Fruit fly (Drosophila melanogaster) whole organism, embryonic: ENCODE results near the gene Alg9.

Experiments
- Ada2b ChIP-seq: fragments of 200-800 bp; sonication (Bioruptor generic); IDR thresholded peaks from 2 replicates; pipeline ENCODE4 v1.3.6; 2022; ENCODE audit warnings: missing biosample characterization, missing genetic modification characterization
- Bgb ChIP-seq: fragments of 200-800 bp; sonication (Bioruptor generic); IDR thresholded peaks from 2 replicates; pipeline ENCODE4 v1.3.6; 2022; ENCODE audit warnings: missing biosample characterization, missing genetic modification characterization; ENCODE audit not compliant: partially characterized antibody
- BtbVII ChIP-seq: fragments of 200-800 bp; sonication (Bioruptor generic); optimal IDR thresholded peaks from 3 replicates; lab custom pipeline; 2017; ENCODE audit warnings: missing biosample characterization, mild to moderate bottlenecking, missing genetic modification characterization
- CG11247 ChIP-seq: fragments of 200-800 bp; sonication (Bioruptor generic); IDR thresholded peaks from 2 replicates; pipeline ENCODE4 v1.3.6; 2022; ENCODE audit warnings: missing biosample characterization, missing genetic modification characterization
- CG11504 ChIP-seq: fragments of 200-800 bp; sonication (Bioruptor generic); optimal IDR thresholded peaks from 3 replicates; lab custom pipeline; 2019; ENCODE audit warnings: missing biosample characterization, mild to moderate bottlenecking, missing genetic modification characterization, moderate library complexity
- CG12769 ChIP-seq: fragments of 200-800 bp; sonication (Bioruptor generic); optimal IDR thresholded peaks from 2 replicates; lab custom pipeline; 2019; ENCODE audit warnings: missing biosample characterization, mild to moderate bottlenecking, missing genetic modification characterization, moderate library complexity
- CG14441 ChIP-seq: fragments of 200-800 bp; sonication (Bioruptor generic); IDR thresholded peaks from 2 replicates; pipeline ENCODE4 v1.3.6; 2022; ENCODE audit warnings: missing biosample characterization, missing genetic modification characterization
- CG1529 ChIP-seq: fragments of 200-800 bp; sonication (Bioruptor generic); optimal IDR thresholded peaks from 3 replicates; lab custom pipeline; 2018; ENCODE audit warnings: missing biosample characterization, missing genetic modification characterization
- CG1602 ChIP-seq: fragments of 200-800 bp; sonication (Bioruptor generic); optimal IDR thresholded peaks from 3 replicates; lab custom pipeline; 2016; ENCODE audit warnings: missing biosample characterization, missing genetic modification characterization
- CG16779 ChIP-seq: fragments of 200-800 bp; sonication (Bioruptor generic); IDR thresholded peaks from 2 replicates; pipeline ENCODE4 v1.3.6; 2022; ENCODE audit warnings: missing biosample characterization, missing genetic modification characterization
- CG17568 ChIP-seq: fragments of 200-800 bp; sonication (Bioruptor generic); optimal IDR thresholded peaks from 2 replicates; lab custom pipeline; 2018; ENCODE audit warnings: missing biosample characterization, mild to moderate bottlenecking, missing genetic modification characterization, moderate library complexity
- CG18011 ChIP-seq: fragments of 200-800 bp; sonication (Bioruptor generic); optimal IDR thresholded peaks from 2 replicates; lab custom pipeline; 2017; ENCODE audit warnings: missing biosample characterization, missing genetic modification characterization, mild to moderate bottlenecking, moderate library complexity, missing genotype
- CG2678 ChIP-seq: fragments of 200-800 bp; sonication (Bioruptor generic); optimal IDR thresholded peaks from 3 replicates; lab custom pipeline; 2019; ENCODE audit warnings: missing biosample characterization, mild to moderate bottlenecking, missing genetic modification characterization, moderate library complexity
- CG2889 ChIP-seq: fragments of 200-800 bp; sonication (Bioruptor generic); IDR thresholded peaks from 3 replicates; pipeline ENCODE4 v1.3.6; 2022; ENCODE audit warnings: missing biosample characterization, missing genetic modification characterization
- CG32532 ChIP-seq: fragments of 200-800 bp; sonication (Bioruptor generic); IDR thresholded peaks from 2 replicates; pipeline ENCODE4 v1.3.6; 2022; ENCODE audit warnings: missing biosample characterization, missing genetic modification characterization
- CG4360 ChIP-seq: fragments of 200-800 bp; sonication (Bioruptor generic); IDR thresholded peaks from 2 replicates; pipeline ENCODE4 v1.3.6; 2022; ENCODE audit warnings: missing biosample characterization, missing genetic modification characterization
- CG5953 ChIP-seq: fragments of 200-800 bp; sonication (Bioruptor generic); IDR thresholded peaks from 2 replicates; pipeline ENCODE4 v1.3.6; 2022; ENCODE audit warnings: missing biosample characterization, missing genetic modification characterization
- CG7372 ChIP-seq: fragments of 200-800 bp; sonication (Bioruptor generic); IDR thresholded peaks from 2 replicates; pipeline ENCODE4 v1.3.6; 2022; ENCODE audit warnings: missing biosample characterization, missing genetic modification characterization
- D19B ChIP-seq: fragments of 200-800 bp; sonication (Bioruptor generic); optimal IDR thresholded peaks from 2 replicates; lab custom pipeline; 2017; ENCODE audit warnings: missing biosample characterization, mild to moderate bottlenecking, missing genetic modification characterization
- Dll ChIP-seq: fragments of 200-800 bp; sonication (Bioruptor generic); IDR thresholded peaks from 4 replicates; pipeline ENCODE4 v1.3.6; 2022; ENCODE audit warnings: missing biosample characterization, missing genetic modification characterization; ENCODE audit not compliant: partially characterized antibody
- Dref ChIP-seq: fragments of 200-800 bp; sonication (Bioruptor generic); IDR thresholded peaks from 2 replicates; pipeline ENCODE4 v1.3.6; 2022; ENCODE audit warnings: missing biosample characterization, missing genetic modification characterization
- E2f2 ChIP-seq: fragments of 200-800 bp; sonication (Bioruptor generic); IDR thresholded peaks from 2 replicates; pipeline ENCODE4 v1.3.6; 2022; ENCODE audit warnings: missing biosample characterization, missing genetic modification characterization
- HLH4C ChIP-seq: fragments of 200-800 bp; sonication (Bioruptor generic); IDR thresholded peaks from 3 replicates; pipeline ENCODE4 v1.3.6; 2022; ENCODE audit warnings: missing biosample characterization, missing genetic modification characterization; ENCODE audit not compliant: partially characterized antibody
- Jarid2 ChIP-seq: fragments of 200-800 bp; sonication (Bioruptor generic); optimal IDR thresholded peaks from 3 replicates; lab custom pipeline; 2017; ENCODE audit warnings: mild to moderate bottlenecking, missing biosample characterization, missing genetic modification reagents, missing genetic modification characterization
- PHDP ChIP-seq: fragments of 200-800 bp; sonication (Bioruptor generic); optimal IDR thresholded peaks from 3 replicates; lab custom pipeline; 2018; ENCODE audit warnings: missing biosample characterization, mild to moderate bottlenecking, missing genetic modification characterization, moderate library complexity
- Trl ChIP-seq, 3 experiments: fragments of >200 bp in 2 of 3; fragments of 200-800 bp in 1 of 3; sonication (Bioruptor generic) in 1 of 3; optimal IDR thresholded peaks; 2 replicates in 1 of 3; 3 replicates in 2 of 3; lab custom pipeline; 2016 to 2017; ENCODE audit warnings: missing biosample characterization in 1 of 3, missing genetic modification characterization in 1 of 3
- Xrp1 ChIP-seq: fragments of 200-800 bp; sonication (Bioruptor generic); IDR thresholded peaks from 2 replicates; pipeline ENCODE4 v1.3.6; 2022; ENCODE audit warnings: missing biosample characterization, missing genetic modification characterization
- ab ChIP-seq: fragments of 200-800 bp; sonication (Bioruptor generic); optimal IDR thresholded peaks from 2 replicates; lab custom pipeline; 2016; ENCODE audit warnings: missing biosample characterization, missing genetic modification characterization
- ase ChIP-seq: fragments of 200-800 bp; sonication (Bioruptor generic); IDR thresholded peaks from 3 replicates; pipeline ENCODE4 v1.3.6; 2022; ENCODE audit warnings: missing biosample characterization, missing genetic modification characterization
- bbx ChIP-seq: fragments of 200-800 bp; sonication (Bioruptor generic); IDR thresholded peaks from 2 replicates; pipeline ENCODE4 v1.3.6; 2022; ENCODE audit warnings: missing biosample characterization, missing genetic modification characterization; ENCODE audit not compliant: partially characterized antibody
- cas ChIP-seq: fragments of 200-800 bp; sonication (Bioruptor generic); IDR thresholded peaks from 2 replicates; pipeline ENCODE4 v1.3.6; 2022; ENCODE audit warnings: missing biosample characterization, missing genetic modification characterization
- caup ChIP-seq: fragments of 200-800 bp; sonication (Bioruptor generic); optimal IDR thresholded peaks from 3 replicates; lab custom pipeline; 2017; ENCODE audit warnings: missing biosample characterization, mild to moderate bottlenecking, missing genetic modification characterization, moderate library complexity; ENCODE audit not compliant: severe bottlenecking
- cwo ChIP-seq: fragments of 200-800 bp; sonication (Bioruptor generic); optimal IDR thresholded peaks from 3 replicates; lab custom pipeline; 2017; ENCODE audit warnings: missing biosample characterization, missing genetic modification characterization, mild to moderate bottlenecking, moderate library complexity, missing genetic modification reagents
- dmrt11E ChIP-seq: fragments of 200-800 bp; sonication (Bioruptor generic); optimal IDR thresholded peaks from 3 replicates; lab custom pipeline; 2018; ENCODE audit warnings: missing biosample characterization, mild to moderate bottlenecking, missing genetic modification characterization, moderate library complexity
- fd3F ChIP-seq: fragments of 200-800 bp; sonication (Bioruptor generic); optimal IDR thresholded peaks from 2 replicates; lab custom pipeline; 2018; ENCODE audit warnings: missing biosample characterization, mild to moderate bottlenecking, missing genetic modification characterization, moderate library complexity
- gsb-n ChIP-seq: fragments of 200-800 bp; sonication (Bioruptor generic); optimal IDR thresholded peaks from 3 replicates; lab custom pipeline; 2018; ENCODE audit warnings: missing biosample characterization, mild to moderate bottlenecking, missing genetic modification characterization
- gt ChIP-seq: fragments of 200-800 bp; sonication (Bioruptor generic); IDR thresholded peaks from 2 replicates; pipeline ENCODE4 v1.3.6; 2022; ENCODE audit warnings: missing biosample characterization, missing genetic modification characterization
- kay ChIP-seq: fragments of 200-800 bp; sonication (Bioruptor generic); optimal IDR thresholded peaks from 2 replicates; lab custom pipeline; 2016; ENCODE audit warnings: missing biosample characterization, missing genetic modification characterization
- lola ChIP-seq, 3 experiments: fragments of >200 bp in 2 of 3; fragments of 200-800 bp in 1 of 3; sonication (Bioruptor generic) in 1 of 3; optimal IDR thresholded peaks; 2 replicates each; lab custom pipeline; 2017 to 2019; ENCODE audit warnings: missing biosample characterization in 3 of 3, missing genetic modification characterization in 3 of 3, mild to moderate bottlenecking in 1 of 3, moderate library complexity in 1 of 3
- pan ChIP-seq, 4 experiments: fragments of >200 bp in 3 of 4; fragments of 200-800 bp in 1 of 4; sonication (Bioruptor generic) in 1 of 4; optimal IDR thresholded peaks in 3 of 4; IDR thresholded peaks in 1 of 4; 2 replicates each; pipeline versions ENCODE4 v1.3.6 to Lab custom; 2017 to 2022; ENCODE audit warnings: missing biosample characterization in 2 of 4, missing genetic modification characterization in 2 of 4, mixed read lengths in 1 of 4
- phol ChIP-seq: fragments of 200-800 bp; sonication (Bioruptor generic); optimal IDR thresholded peaks from 3 replicates; lab custom pipeline; 2018; ENCODE audit warnings: missing biosample characterization, mild to moderate bottlenecking, missing genetic modification characterization, moderate library complexity
- pita ChIP-seq: fragments of 200-800 bp; sonication (Bioruptor generic); optimal IDR thresholded peaks from 2 replicates; lab custom pipeline; 2017; ENCODE audit warnings: missing biosample characterization, mild to moderate bottlenecking, missing genetic modification characterization
- sc ChIP-seq, 3 experiments: fragments of >200 bp in 2 of 3; fragments of 200-800 bp in 1 of 3; sonication (Bioruptor generic) in 1 of 3; optimal IDR thresholded peaks; 2 replicates in 2 of 3; 3 replicates in 1 of 3; lab custom pipeline; 2017; ENCODE audit warnings: mild to moderate bottlenecking in 1 of 3, missing biosample characterization in 1 of 3, missing genetic modification characterization in 1 of 3, missing genetic modification reagents in 1 of 3
- sens ChIP-seq: fragments of 200-800 bp; sonication (Bioruptor generic); peaks from one replicate; lab custom pipeline; 2016; ENCODE audit warnings: missing biosample characterization, missing genetic modification characterization
- sna ChIP-seq: fragments of 200-800 bp; sonication (Bioruptor generic); IDR thresholded peaks from 2 replicates; pipeline ENCODE4 v1.3.6; 2022; ENCODE audit warnings: missing biosample characterization, missing genetic modification characterization; ENCODE audit not compliant: partially characterized antibody
- yki ChIP-seq: fragments of >200 bp; optimal IDR thresholded peaks from 3 replicates; lab custom pipeline; 2018
- z ChIP-seq: fragments of 200-800 bp; sonication (Bioruptor generic); IDR thresholded peaks from 3 replicates; pipeline ENCODE4 v1.3.6; 2022; ENCODE audit warnings: missing biosample characterization, missing genetic modification characterization

Gene Alg9

DNA sequence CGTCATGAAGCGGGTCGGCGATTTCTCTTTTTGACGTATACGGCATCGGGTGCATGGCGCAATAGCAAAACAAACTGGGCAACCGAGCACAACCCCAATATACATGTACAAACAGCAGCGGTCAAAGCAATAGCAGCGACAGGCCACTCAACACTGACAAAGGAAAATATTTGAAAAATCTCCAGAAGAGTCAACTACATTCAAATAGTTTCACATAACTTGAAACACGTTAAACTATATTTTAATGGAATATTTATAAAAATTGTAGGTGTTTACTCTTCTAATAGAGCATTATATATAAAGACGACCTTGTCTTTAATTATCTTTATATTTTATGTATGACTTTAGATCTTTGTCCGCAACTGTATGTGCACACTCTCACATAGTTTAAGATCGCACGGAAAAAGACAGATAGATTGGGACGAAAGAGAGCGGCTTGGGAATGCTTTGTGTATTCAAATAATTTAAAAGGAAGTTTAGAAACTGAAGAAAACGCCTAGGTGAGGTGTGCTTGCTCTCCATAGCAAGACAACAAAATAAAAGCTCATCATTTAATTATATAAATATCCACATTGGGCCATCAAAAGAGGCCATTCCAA, 13.9 kb upstream of the Alg9 start (continued):
- TF ChIP-seq cwo (GFP tag; lab: Kevin White, UChicago): peak; percentile 65
- no peak for TF ChIP-seq CG5953
- no peak for TF ChIP-seq HLH4C
- TF ChIP-seq E2f2 (GFP tag; lab: Robert Waterston, UW): peak; percentile 17; the same call in 1 of the 2 replicates
- TF ChIP-seq BtbVII (GFP tag; lab: Kevin White, UChicago): peak; percentile 71
- TF ChIP-seq PHDP (tag; lab: Kevin White, UChicago): peak; percentile 80
- TF ChIP-seq pita (GFP tag; lab: Kevin White, UChicago): no peak
- TF ChIP-seq CG7372: peak; percentile 41; the same call in 1 of the 2 replicates
- 0 out of 2 replicates have a peak, but pooled peaks have one; percentile 22 for TF ChIP-seq cas (GFP tag; lab: Robert Waterston, UW)
- no peak for TF ChIP-seq CG4360
- TF ChIP-seq bbx (GFP tag; lab: Robert Waterston, UW): no peak
- TF ChIP-seq Trl (optimal IDR thresholded peaks at IDR 0.05; lab: Kevin White, UChicago): no peak
- peak; percentile 21 for TF ChIP-seq Trl (GFP tag; optimal IDR thresholded peaks at IDR 0.05; lab: Kevin White, UChicago)
- peak; percentile 9 for TF ChIP-seq D19B (GFP tag; lab: Kevin White, UChicago)
- no peak for TF ChIP-seq pan (optimal IDR thresholded peaks at IDR 0.05; lab: Kevin White, UChicago)
- peak in 1 of 2 experiments; percentile 82 for TF ChIP-seq pan (GFP tag; optimal IDR thresholded peaks at IDR 0.05 in 1 of 2, IDR thresholded peaks at IDR 0.05 in 1 of 2)
- peak; percentile 64 for TF ChIP-seq CG1529
- peak; percentile 74 for TF ChIP-seq gsb-n (tag; lab: Kevin White, UChicago)
- TF ChIP-seq kay (GFP tag; lab: Kevin White, UChicago): peak; percentile 10
- TF ChIP-seq CG2889 (GFP tag; lab: Robert Waterston, UW): no peak
- no peak for TF ChIP-seq Dref
- TF ChIP-seq CG2678 (tag; lab: Kevin White, UChicago): peak; percentile 84
- no peak for TF ChIP-seq gt (GFP tag; lab: Robert Waterston, UW)
- TF ChIP-seq dmrt11E: peak; percentile 76
- peak; percentile 61; the same call in 1 of the 2 replicates for TF ChIP-seq Ada2b (GFP tag; lab: Robert Waterston, UW)
- TF ChIP-seq ase (GFP tag; lab: Robert Waterston, UW): peak; percentile 61
- TF ChIP-seq CG16779 (GFP tag; lab: Robert Waterston, UW): 0 out of 2 replicates have a peak, but pooled peaks have one; percentile 32
- peak; percentile 68 for TF ChIP-seq CG14441
- TF ChIP-seq lola (GFP tag; optimal IDR thresholded peaks at IDR 0.05; lab: Kevin White, UChicago): peak in 1 of 3 experiments; percentile 80
- peak; percentile 22 for TF ChIP-seq ab (GFP tag; lab: Kevin White, UChicago)
- TF ChIP-seq CG1602 (GFP tag; lab: Kevin White, UChicago): peak; percentile 55
- TF ChIP-seq fd3F: peak; percentile 64

- peak; percentile 93 for TF ChIP-seq CG12769 (tag; lab: Kevin White, UChicago)
- peak; percentile 4 for TF ChIP-seq CG17568 (GFP tag; lab: Kevin White, UChicago)
- TF ChIP-seq CG18011 (GFP tag; lab: Kevin White, UChicago): peak; percentile 46
- no peak for TF ChIP-seq sna (GFP tag; lab: Robert Waterston, UW)
- TF ChIP-seq sc (optimal IDR thresholded peaks at IDR 0.05; lab: Kevin White, UChicago): no peak
- no peak for TF ChIP-seq sc (GFP tag; optimal IDR thresholded peaks at IDR 0.05; lab: Kevin White, UChicago)
- TF ChIP-seq Bgb (GFP tag; lab: Robert Waterston, UW): peak; percentile 17; the same call in 1 of the 2 replicates
- TF ChIP-seq phol (tag; lab: Kevin White, UChicago): no peak
- peak; percentile 66 for TF ChIP-seq yki (lab: Kevin White, UChicago)
- peak; percentile 52 for TF ChIP-seq sens (GFP tag; lab: Kevin White, UChicago)
- peak; percentile 65 for TF ChIP-seq CG11247 (GFP tag; lab: Robert Waterston, UW)
- TF ChIP-seq Xrp1 (GFP tag; lab: Robert Waterston, UW): no peak
- TF ChIP-seq z (GFP tag; lab: Robert Waterston, UW): peak; percentile 67; the same call in 1 of the 3 replicates
- TF ChIP-seq CG32532 (GFP tag; lab: Robert Waterston, UW): peak; percentile 45; the same call in 1 of the 2 replicates
- no peak for TF ChIP-seq caup (GFP tag; lab: Kevin White, UChicago)
- no peak for TF ChIP-seq Dll (GFP tag; lab: Robert Waterston, UW)
- TF ChIP-seq CG11504 (tag; lab: Kevin White, UChicago): no peak
- TF ChIP-seq Jarid2 (GFP tag; lab: Kevin White, UChicago): peak; percentile 57
These were observed 13.2 kb upstream of the Alg9 start, which contains the start of gene Cad96Ca for dm6 chr3R:25208042-25208766. Gene Cad96Ca (minus strand): TSS chr3R:25208283.
